Fruit fly (Drosophila melanogaster): ENCODE measurements around the gene polo.

Gene polo

dm6 chr3L:20309758-20310733, 592 bp downstream of the polo start:
- no peak for TF ChIP-seq Rel (GFP tag; optimal IDR thresholded peaks at IDR 0.05)
- peak; percentile 33 for TF ChIP-seq Rel (tag; optimal IDR thresholded peaks at IDR 0.05)
- TF ChIP-seq Hnf4 (GFP tag; optimal IDR thresholded peaks at IDR 0.05) = peak; percentile 57
- TF ChIP-seq foxo (GFP tag; optimal IDR thresholded peaks at IDR 0.05) = peak in 1 of 2 experiments; percentile 53
- TF ChIP-seq CG9705 (GFP tag; optimal IDR thresholded peaks at IDR 0.05) = peak; percentile 18
- TF ChIP-seq jim (GFP tag; optimal IDR thresholded peaks at IDR 0.05) = no peak
- TF ChIP-seq sv (GFP tag; optimal IDR thresholded peaks at IDR 0.05) = peak; percentile 43
- TF ChIP-seq rgr (GFP tag; optimal IDR thresholded peaks at IDR 0.05) = peak; percentile 66
- TF ChIP-seq Mio (GFP tag; optimal IDR thresholded peaks at IDR 0.05) = no peak
- TF ChIP-seq br (GFP tag; optimal IDR thresholded peaks at IDR 0.05) = no peak
- TF ChIP-seq HLH106 (tag; optimal IDR thresholded peaks at IDR 0.05) = peak; percentile 23
- no peak for TF ChIP-seq h (GFP tag; optimal IDR thresholded peaks at IDR 0.05)
- peak in 1 of 2 experiments; percentile 19 for TF ChIP-seq dl (GFP tag; optimal IDR thresholded peaks at IDR 0.05; ENCODE audit: insufficient read depth in 1 of 2, partially characterized antibody in 2 of 2)
- peak; percentile 54 for TF ChIP-seq psq (GFP tag; optimal IDR thresholded peaks at IDR 0.05)
- TF ChIP-seq Hr83 (GFP tag; optimal IDR thresholded peaks at IDR 0.05; ENCODE audit: poor library complexity, severe bottlenecking) = peak; percentile 38
- TF ChIP-seq Myc (optimal IDR thresholded peaks at IDR 0.05) = peak; percentile 39

- peak; percentile 22 for TF ChIP-seq OdsH (GFP tag; optimal IDR thresholded peaks at IDR 0.05)
- peak; percentile 61 for TF ChIP-seq h (GFP tag; optimal IDR thresholded peaks at IDR 0.05)
- no peak for TF ChIP-seq CG32264 (GFP tag; optimal IDR thresholded peaks at IDR 0.05)
- TF ChIP-seq sage (GFP tag; optimal IDR thresholded peaks at IDR 0.05) = peak; percentile 35
- no peak for TF ChIP-seq brk (GFP tag; optimal IDR thresholded peaks at IDR 0.05)
- TF ChIP-seq N (GFP tag; optimal IDR thresholded peaks at IDR 0.05) = no peak
- TF ChIP-seq foxo (GFP tag; optimal IDR thresholded peaks at IDR 0.05) = peak in 1 of 2 experiments; percentile 49
- no peak for TF ChIP-seq CrebA (GFP tag; optimal IDR thresholded peaks at IDR 0.05; ENCODE audit: borderline replicate concordance)
- peak; percentile 51 for TF ChIP-seq br (GFP tag; optimal IDR thresholded peaks at IDR 0.05)
- peak; percentile 27 for TF ChIP-seq Sp1 (GFP tag; optimal IDR thresholded peaks at IDR 0.05)
- peak; percentile 24 for TF ChIP-seq fru (GFP tag; optimal IDR thresholded peaks at IDR 0.05)
- peak; percentile 22 for TF ChIP-seq HLH106 (tag; optimal IDR thresholded peaks at IDR 0.05)
- TF ChIP-seq Dif (GFP tag; optimal IDR thresholded peaks at IDR 0.05; ENCODE audit: partially characterized antibody) = peak; percentile 21
- no peak for TF ChIP-seq dmrt93B (GFP tag; optimal IDR thresholded peaks at IDR 0.05)
- peak; percentile 91 for TF ChIP-seq Jra (GFP tag; optimal IDR thresholded peaks at IDR 0.05)
- no peak for TF ChIP-seq woc (GFP tag; optimal IDR thresholded peaks at IDR 0.05)
- TF ChIP-seq CG9705 (GFP tag; optimal IDR thresholded peaks at IDR 0.05) = no peak
- peak; percentile 8 for TF ChIP-seq Hr83 (GFP tag; optimal IDR thresholded peaks at IDR 0.05; ENCODE audit: poor library complexity, severe bottlenecking)
- peak; percentile 0 for TF ChIP-seq Rel (GFP tag; optimal IDR thresholded peaks at IDR 0.05)
- peak; percentile 55 for TF ChIP-seq Rel (tag; optimal IDR thresholded peaks at IDR 0.05)
- peak in 1 of 2 experiments; percentile 18 for TF ChIP-seq dl (GFP tag; optimal IDR thresholded peaks at IDR 0.05; ENCODE audit: insufficient read depth in 1 of 2, partially characterized antibody in 2 of 2)
- no peak for TF ChIP-seq Myc (optimal IDR thresholded peaks at IDR 0.05)
- peak; percentile 49 for TF ChIP-seq psq (GFP tag; optimal IDR thresholded peaks at IDR 0.05)
- no peak for TF ChIP-seq Abd-B (GFP tag; optimal IDR thresholded peaks at IDR 0.05)
- TF ChIP-seq ey (GFP tag; optimal IDR thresholded peaks at IDR 0.05) = no peak
- no peak for TF ChIP-seq pan (optimal IDR thresholded peaks at IDR 0.05)
- TF ChIP-seq rgr (GFP tag; optimal IDR thresholded peaks at IDR 0.05) = peak; percentile 72
- no peak for TF ChIP-seq jim (GFP tag; optimal IDR thresholded peaks at IDR 0.05)
- no peak for TF ChIP-seq usp (GFP tag; optimal IDR thresholded peaks at IDR 0.05)
- TF ChIP-seq lola (GFP tag; optimal IDR thresholded peaks at IDR 0.05) = no peak
- no peak for TF ChIP-seq Dfd (GFP tag; optimal IDR thresholded peaks at IDR 0.05)
- no peak for TF ChIP-seq GATAd (GFP tag; optimal IDR thresholded peaks at IDR 0.05)
- TF ChIP-seq Hr78 (GFP tag; optimal IDR thresholded peaks at IDR 0.05) = no peak
- peak; percentile 60 for TF ChIP-seq Hnf4 (GFP tag; optimal IDR thresholded peaks at IDR 0.05)
- TF ChIP-seq tai (GFP tag; optimal IDR thresholded peaks at IDR 0.05) = peak; percentile 35
- no peak for TF ChIP-seq Mio (GFP tag; optimal IDR thresholded peaks at IDR 0.05)
- no peak for TF ChIP-seq Vsx2 (GFP tag; optimal IDR thresholded peaks at IDR 0.05; ENCODE audit: partially characterized antibody)
- TF ChIP-seq sv (GFP tag; optimal IDR thresholded peaks at IDR 0.05) = no peak
- TF ChIP-seq dsf (GFP tag; optimal IDR thresholded peaks at IDR 0.05; ENCODE audit: borderline replicate concordance) = no peak
Measured at dm6 chr3L:20313469-20313868, 4.0 kb downstream of the polo start, which contains the start of gene alphaSnap. alphaSnap (plus strand) TSS chr3L:20313632.

All from whole organism, wandering third instar larva.